Worm (Caenorhabditis elegans): Measurements from ENCODE around the gene pnn-1.
A peak's percentile ranks its signal among the peaks of the same experiment; 100 is the strongest.

The pnn-1 gene

DNA sequence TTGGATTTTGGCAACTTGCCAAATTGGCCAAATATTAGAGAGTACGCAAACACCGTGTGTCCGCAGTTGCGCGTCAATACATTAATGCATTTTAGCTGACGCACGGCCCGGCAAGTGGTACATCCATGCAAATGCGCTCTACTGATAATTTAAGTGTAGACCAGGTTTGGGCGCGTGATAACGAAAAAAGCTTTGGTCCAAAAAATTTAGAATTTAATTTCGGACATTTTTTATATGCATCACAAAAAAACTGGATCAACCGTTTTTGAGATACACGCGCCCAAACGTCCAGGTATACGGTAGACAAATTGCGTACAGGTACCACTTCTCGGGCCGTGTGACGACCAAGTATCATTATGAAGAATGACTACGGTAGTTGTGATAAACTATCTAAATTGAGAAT is 3.0 kb upstream of the pnn-1 start, which contains the start of gene R186.8 (continued):
- TF ChIP-seq F33H1.4 (GFP tag; IDR thresholded peaks at IDR 0.05) (peak; percentile 70), attf-3 (GFP tag; conservative IDR thresholded peaks at IDR 0.05) (peak; percentile 88), B0261.1 (tag; optimal IDR thresholded peaks at IDR 0.05) (peak; percentile 8), dpl-1 (GFP tag; optimal IDR thresholded peaks at IDR 0.05) (peak; percentile 19), hmg-1.2 (GFP tag; IDR thresholded peaks at IDR 0.05) (peak; percentile 92), ztf-26 (tag; optimal IDR thresholded peaks at IDR 0.05) (peak; percentile 71), F37B4.10 (GFP tag; IDR thresholded peaks at IDR 0.05) (0 out of 2 replicates have a peak, but pooled peaks have one; percentile 70), ztf-18 (tag; optimal IDR thresholded peaks at IDR 0.05) (peak; percentile 72), egl-44 (GFP tag; IDR thresholded peaks at IDR 0.05) (0 out of 2 replicates have a peak, but pooled peaks have one; percentile 49), ztf-28 (GFP tag; IDR thresholded peaks at IDR 0.05) (0 out of 2 replicates have a peak, but pooled peaks have one; percentile 18), lin-26 (GFP tag; IDR thresholded peaks at IDR 0.05) (peak; percentile 68; the same call in 1 of the 2 replicates), ztf-6 (GFP tag; IDR thresholded peaks at IDR 0.05) (0 out of 2 replicates have a peak, but pooled peaks have one; percentile 7), madf-6 (GFP tag; IDR thresholded peaks at IDR 0.05) (peak; percentile 68), nhr-90 (tag; optimal IDR thresholded peaks at IDR 0.05) (peak; percentile 16), lin-40 (tag; optimal IDR thresholded peaks at IDR 0.05) (peak; percentile 83), ekl-4 (GFP tag; IDR thresholded peaks at IDR 0.05) (peak; percentile 78), madf-8 (GFP tag; conservative IDR thresholded peaks at IDR 0.05) (peak; percentile 28; the same call in 1 of the 2 replicates), egrh-3 (GFP tag; IDR thresholded peaks at IDR 0.05) (peak; percentile 57; the same call in 1 of the 2 replicates), madf-3 (GFP tag; IDR thresholded peaks at IDR 0.05) (peak; percentile 78; the same call in 1 of the 2 replicates), attf-5 (GFP tag; optimal IDR thresholded peaks at IDR 0.05) (peak; percentile 92), lir-1 (GFP tag; conservative IDR thresholded peaks at IDR 0.05) (0 out of 2 replicates have a peak, but pooled peaks have one; percentile 32), lsl-1 (GFP tag; optimal IDR thresholded peaks at IDR 0.05) (peak; percentile 76), D2030.7 (GFP tag; IDR thresholded peaks at IDR 0.05) (peak; percentile 79)

DNA sequence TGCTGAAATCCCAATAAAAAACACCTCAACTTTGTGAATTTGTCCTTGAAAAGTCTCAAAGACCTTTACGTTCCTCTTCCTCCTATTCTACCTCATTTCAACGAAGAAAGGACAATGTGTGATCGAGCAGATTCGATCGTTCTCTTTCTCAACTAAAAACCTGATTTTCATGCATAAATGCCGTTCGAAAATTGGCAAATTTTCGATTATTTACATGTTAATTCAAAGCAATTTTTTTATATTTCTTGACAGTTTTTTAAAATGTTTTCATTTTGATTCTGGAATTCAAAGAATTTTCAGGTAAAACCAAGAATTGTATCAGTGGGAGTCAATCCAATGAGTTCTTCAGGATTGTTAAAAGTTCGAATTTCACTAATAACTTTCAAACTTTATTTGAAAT is 2.4 kb upstream of the pnn-1 start, which contains the start of gene lin-46:
Gene lin-46 (plus strand): TSS at position 301 of the 400 bp plus-strand sequence.
- TF ChIP-seq Y56A3A.18 (GFP tag; IDR thresholded peaks at IDR 0.05) (no peak), bed-1 (GFP tag; IDR thresholded peaks at IDR 0.05) (no peak), let-607 (tag; optimal IDR thresholded peaks at IDR 0.05) (no peak), egl-44 (GFP tag; IDR thresholded peaks at IDR 0.05) (no peak), hrde-1 (tag; optimal IDR thresholded peaks at IDR 0.05; ENCODE audit: borderline replicate concordance) (no peak), ceh-58 (GFP tag; IDR thresholded peaks at IDR 0.05) (no peak), gei-17 (GFP tag; optimal IDR thresholded peaks at IDR 0.05) (no peak), B0336.3 (GFP tag; IDR thresholded peaks at IDR 0.05) (no peak)

DNA sequence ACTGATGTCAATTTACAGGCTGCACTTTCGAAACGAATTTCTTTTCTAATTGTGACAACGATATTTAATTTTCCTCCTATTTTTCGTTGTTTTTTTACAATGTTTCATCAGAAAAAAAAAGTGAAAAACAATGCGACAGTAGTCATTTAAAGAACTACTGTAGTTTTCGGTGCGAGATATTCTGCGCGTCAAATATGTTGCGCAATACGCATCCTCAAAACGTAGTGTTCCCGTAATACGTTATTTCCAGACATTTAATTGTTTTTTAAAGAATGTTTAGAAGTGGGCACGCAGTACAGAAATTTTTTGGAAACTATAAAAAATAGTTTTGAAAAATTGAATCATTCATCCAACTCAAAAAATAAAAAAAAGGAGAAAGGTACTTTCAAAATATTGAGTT is 3.1 kb downstream of the pnn-1 start:
- TF ChIP-seq snpc-3.4 (tag; optimal IDR thresholded peaks at IDR 0.05) (no peak), ztf-22 (GFP tag; optimal IDR thresholded peaks at IDR 0.05) (no peak), nhr-90 (tag; optimal IDR thresholded peaks at IDR 0.05) (no peak), mel-28 (tag; optimal IDR thresholded peaks at IDR 0.05; ENCODE audit: borderline replicate concordance) (no peak), ztf-26 (tag; optimal IDR thresholded peaks at IDR 0.05) (no peak), tbx-9 (tag; optimal IDR thresholded peaks at IDR 0.05; ENCODE audit: borderline replicate concordance) (no peak), ceh-40 (GFP tag; IDR thresholded peaks at IDR 0.05) (no peak), akir-1 (GFP tag; optimal IDR thresholded peaks at IDR 0.05) (no peak), mcd-1 (GFP tag; IDR thresholded peaks at IDR 0.05) (no peak), ztf-3 (GFP tag; optimal IDR thresholded peaks at IDR 0.05) (no peak)
